Worm (Caenorhabditis elegans) whole organism, mixed stage, embryonic: ENCODE data around the gene ptc-1.

ENCODE experiments used
- ceh-43 ChIP-seq: fragments of 200-800 bp; sonication (Bioruptor generic); optimal IDR thresholded peaks from 2 replicates; lab custom pipeline; 2018; ENCODE audit warnings: mild to moderate bottlenecking, missing genetic modification characterization, moderate library complexity, missing compliant biosample characterization
- cnd-1 ChIP-seq: fragments of 200-800 bp; sonication (Bioruptor generic); optimal IDR thresholded peaks from 2 replicates; lab custom pipeline; 2018; ENCODE audit warnings: mild to moderate bottlenecking, missing genetic modification characterization, missing compliant biosample characterization
- nhr-12 ChIP-seq: fragments of 150-350 bp; optimal IDR thresholded peaks from 2 replicates; lab custom pipeline; 2014; ENCODE audit warnings: missing biosample characterization, missing genetic modification characterization
- nhr-28 ChIP-seq: fragments of 150-350 bp; optimal IDR thresholded peaks from 2 replicates; lab custom pipeline; 2014; ENCODE audit warnings: missing biosample characterization, missing genetic modification characterization

DNA sequence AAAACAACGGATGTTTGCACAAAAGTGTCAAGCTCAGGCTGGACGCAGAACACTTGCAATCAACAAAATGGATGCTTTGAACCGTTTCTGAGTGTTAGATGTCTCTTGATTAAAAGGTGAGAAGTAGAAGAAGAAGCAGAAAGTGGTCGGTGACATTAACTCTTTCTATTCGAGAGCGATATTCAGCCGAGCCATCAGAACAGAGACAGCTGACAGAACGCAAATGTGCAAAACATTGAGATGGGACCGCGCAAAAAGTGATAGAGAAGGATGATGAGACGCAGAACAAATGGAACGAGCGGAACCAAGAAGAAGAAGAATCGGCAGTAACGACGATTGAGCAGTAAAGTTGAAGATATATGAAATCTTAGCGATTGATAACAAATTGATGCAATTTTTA, 42.6 kb downstream of the ptc-1 start:
- no peak for TF ChIP-seq cnd-1 (tag; lab: Kevin White, UChicago)
- TF ChIP-seq nhr-12 (tag; lab: Kevin White, UChicago), result no peak
- TF ChIP-seq nhr-28, result no peak
- TF ChIP-seq ceh-43, result no peak
